Fruit fly (Drosophila melanogaster): Measurements from ENCODE around the gene CG42367.

CG42367 gene

DNA sequence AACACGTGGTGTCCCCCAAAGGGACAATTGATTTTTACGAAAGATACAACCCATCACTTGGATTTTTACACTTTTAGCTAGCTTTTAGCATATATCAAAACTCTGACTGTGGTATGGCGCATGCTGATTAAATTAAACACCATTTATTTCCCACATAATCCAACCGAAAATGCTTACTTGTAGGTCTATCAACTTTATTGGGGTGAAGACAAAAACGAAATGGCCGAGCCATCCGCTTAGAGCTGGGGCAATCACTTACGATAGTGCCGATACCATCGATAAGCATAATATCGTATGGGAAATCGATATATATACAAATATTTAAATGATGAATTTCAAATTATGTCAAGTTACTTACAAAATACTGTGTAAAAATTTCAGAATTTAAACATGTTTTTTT, 33.1 kb upstream of the CG42367 start, which contains the start of gene RpS2 (continued):
- TF ChIP-seq Six4 (GFP tag; optimal IDR thresholded peaks at IDR 0.05): no peak
- TF ChIP-seq CG2199 (GFP tag; IDR thresholded peaks at IDR 0.05): no peak
- peak; percentile 45 for TF ChIP-seq CG2202 (tag; optimal IDR thresholded peaks at IDR 0.05)
- peak; percentile 96 for TF ChIP-seq Dref (GFP tag; IDR thresholded peaks at IDR 0.05)
- TF ChIP-seq CG12659 (GFP tag; optimal IDR thresholded peaks at IDR 0.05): peak; percentile 82
- peak; percentile 100 for TF ChIP-seq Opbp (GFP tag; IDR thresholded peaks at IDR 0.05; ENCODE audit: partially characterized antibody)
- peak; percentile 30 for TF ChIP-seq gem (tag; optimal IDR thresholded peaks at IDR 0.05)
- peak; percentile 23 for TF ChIP-seq Mes4 (GFP tag; optimal IDR thresholded peaks at IDR 0.05)
- no peak for TF ChIP-seq psq (GFP tag; optimal IDR thresholded peaks at IDR 0.05)
- no peak for TF ChIP-seq Hand (GFP tag; optimal IDR thresholded peaks at IDR 0.05)
- no peak for TF ChIP-seq Gsc (GFP tag; IDR thresholded peaks at IDR 0.05)
- no peak for TF ChIP-seq ab (GFP tag; optimal IDR thresholded peaks at IDR 0.05)
- no peak for TF ChIP-seq ttk (GFP tag; IDR thresholded peaks at IDR 0.05)
- peak; percentile 7 to 35 for TF ChIP-seq bsh (GFP tag; optimal IDR thresholded peaks at IDR 0.05)
- no peak for TF ChIP-seq dmrt99B (tag; optimal IDR thresholded peaks at IDR 0.05)
- TF ChIP-seq CG17568 (GFP tag; optimal IDR thresholded peaks at IDR 0.05): peak; percentile 46
- TF ChIP-seq wor (GFP tag; IDR thresholded peaks at IDR 0.05): no peak
- no peak for TF ChIP-seq org-1 (GFP tag; optimal IDR thresholded peaks at IDR 0.05)
- TF ChIP-seq Dbx (GFP tag; IDR thresholded peaks at IDR 0.05): peak; percentile 75
- TF ChIP-seq HmgZ (tag; optimal IDR thresholded peaks at IDR 0.05): peak; percentile 75
- TF ChIP-seq sens-2 (GFP tag; IDR thresholded peaks at IDR 0.05): no peak
- TF ChIP-seq lmd (GFP tag; IDR thresholded peaks at IDR 0.05): no peak
- no peak for TF ChIP-seq Hey (tag; optimal IDR thresholded peaks at IDR 0.05)
- TF ChIP-seq CG13775 (GFP tag; optimal IDR thresholded peaks at IDR 0.05): no peak
- TF ChIP-seq phol (tag; optimal IDR thresholded peaks at IDR 0.05): peak; percentile 96
- TF ChIP-seq CG12391 (tag; optimal IDR thresholded peaks at IDR 0.05): peak; percentile 65
- no peak for TF ChIP-seq Abd-B (GFP tag; optimal IDR thresholded peaks at IDR 0.05)
- TF ChIP-seq CG7372 (GFP tag; IDR thresholded peaks at IDR 0.05): no peak
- TF ChIP-seq NC2β (GFP tag; optimal IDR thresholded peaks at IDR 0.05): peak; percentile 83
- TF ChIP-seq trem (tag; optimal IDR thresholded peaks at IDR 0.05): no peak
- no peak for TF ChIP-seq CG31365 (tag; optimal IDR thresholded peaks at IDR 0.05)
- peak; percentile 77 for TF ChIP-seq CG9932 (GFP tag; IDR thresholded peaks at IDR 0.05)
- no peak for TF ChIP-seq CG12104 (GFP tag; optimal IDR thresholded peaks at IDR 0.05)
- TF ChIP-seq sr (GFP tag; IDR thresholded peaks at IDR 0.05): peak; percentile 22; the same call in 1 of the 3 replicates
- peak; percentile 99 for TF ChIP-seq knrl (GFP tag; IDR thresholded peaks at IDR 0.05; ENCODE audit: partially characterized antibody)
- peak; percentile 98 for TF ChIP-seq sna (GFP tag; IDR thresholded peaks at IDR 0.05; ENCODE audit: partially characterized antibody)
- TF ChIP-seq ken (GFP tag; IDR thresholded peaks at IDR 0.05): no peak
- peak; percentile 99 for TF ChIP-seq CG7963 (GFP tag; IDR thresholded peaks at IDR 0.05; ENCODE audit: partially characterized antibody)
- peak; percentile 56 for TF ChIP-seq CG17912 (GFP tag; optimal IDR thresholded peaks at IDR 0.05)
- TF ChIP-seq CG4360 (GFP tag; IDR thresholded peaks at IDR 0.05): no peak
- 0 out of 2 replicates have a peak, but pooled peaks have one; percentile 17 for TF ChIP-seq HLH3B (GFP tag; IDR thresholded peaks at IDR 0.05)
- no peak for TF ChIP-seq z (GFP tag; IDR thresholded peaks at IDR 0.05)
- TF ChIP-seq D19B (GFP tag; optimal IDR thresholded peaks at IDR 0.05): no peak
- peak; percentile 69 for TF ChIP-seq vvl (GFP tag; IDR thresholded peaks at IDR 0.05)
- TF ChIP-seq CG14014 (GFP tag; IDR thresholded peaks at IDR 0.05): no peak
- peak; percentile 3 for TF ChIP-seq zen (tag; optimal IDR thresholded peaks at IDR 0.05)
- peak; percentile 60 for TF ChIP-seq salm (tag; optimal IDR thresholded peaks at IDR 0.05)
- peak; percentile 2 for TF ChIP-seq MTF-1 (GFP tag; optimal IDR thresholded peaks at IDR 0.05; ENCODE audit: borderline replicate concordance)
- peak; percentile 35 for TF ChIP-seq HHEX (GFP tag; optimal IDR thresholded peaks at IDR 0.05)
- TF ChIP-seq yki (optimal IDR thresholded peaks at IDR 0.05): no peak
- TF ChIP-seq ci (GFP tag; IDR thresholded peaks at IDR 0.05): peak; percentile 69; the same call in 2 of the 3 replicates
- peak; percentile 32; the same call in 1 of the 2 replicates for TF ChIP-seq H2.0 (GFP tag; IDR thresholded peaks at IDR 0.05)

Data from whole organism, embryonic.